Fruit fly (Drosophila melanogaster) whole organism, embryonic: ENCODE measurements around the gene Ptp36E.

ENCODE experiments used
- Abd-B ChIP-seq: fragments of 200-800 bp; sonication (Bioruptor generic); optimal IDR thresholded peaks from 2 replicates; lab custom pipeline; 2018; ENCODE audit warnings: missing biosample characterization, mild to moderate bottlenecking, missing genetic modification characterization, moderate library complexity
- Atf3 ChIP-seq: fragments of 200-800 bp; sonication (Bioruptor generic); optimal IDR thresholded peaks from 3 replicates; lab custom pipeline; 2016; ENCODE audit warnings: missing biosample characterization, missing genetic modification characterization
- CG10543 ChIP-seq: fragments of 200-800 bp; sonication (Bioruptor generic); optimal IDR thresholded peaks from 3 replicates; lab custom pipeline; 2017; ENCODE audit warnings: missing biosample characterization, mild to moderate bottlenecking, missing genetic modification characterization, moderate library complexity
- CG12769 ChIP-seq: fragments of 200-800 bp; sonication (Bioruptor generic); optimal IDR thresholded peaks from 2 replicates; lab custom pipeline; 2019; ENCODE audit warnings: missing biosample characterization, mild to moderate bottlenecking, missing genetic modification characterization, moderate library complexity
- CG1602 ChIP-seq: fragments of 200-800 bp; sonication (Bioruptor generic); optimal IDR thresholded peaks from 3 replicates; lab custom pipeline; 2016; ENCODE audit warnings: missing biosample characterization, missing genetic modification characterization
- CG17802 ChIP-seq: fragments of 200-800 bp; sonication (Bioruptor generic); optimal IDR thresholded peaks from 2 replicates; lab custom pipeline; 2018; ENCODE audit warnings: missing biosample characterization, mild to moderate bottlenecking, missing genetic modification characterization, moderate library complexity
- CG18619 ChIP-seq: fragments of 200-800 bp; sonication (Bioruptor generic); optimal IDR thresholded peaks from 3 replicates; lab custom pipeline; 2017; ENCODE audit warnings: missing biosample characterization, mild to moderate bottlenecking, missing genetic modification characterization
- CG30403 ChIP-seq: fragments of 200-800 bp; sonication (Bioruptor generic); optimal IDR thresholded peaks from 3 replicates; lab custom pipeline; 2016; ENCODE audit warnings: missing biosample characterization, missing genetic modification characterization
- CG32767 ChIP-seq: fragments of 200-800 bp; sonication (Bioruptor generic); IDR thresholded peaks from 2 replicates; pipeline ENCODE4 v1.3.6; 2022; ENCODE audit warnings: missing biosample characterization, missing genetic modification characterization
- CG3407 ChIP-seq: fragments of 200-800 bp; sonication (Bioruptor generic); optimal IDR thresholded peaks from 2 replicates; lab custom pipeline; 2018; ENCODE audit warnings: missing biosample characterization, mild to moderate bottlenecking, missing genetic modification characterization
- CG4820 ChIP-seq: fragments of 200-800 bp; sonication (Bioruptor generic); optimal IDR thresholded peaks from 3 replicates; lab custom pipeline; 2016; ENCODE audit warnings: missing biosample characterization, missing genetic modification characterization
- CG5180 ChIP-seq: fragments of 200-800 bp; sonication (Bioruptor generic); optimal IDR thresholded peaks from 3 replicates; lab custom pipeline; 2017; ENCODE audit warnings: missing biosample characterization, missing genetic modification characterization, mild to moderate bottlenecking, moderate library complexity, missing genetic modification reagents
- CG6683 ChIP-seq: fragments of 200-800 bp; sonication (Bioruptor generic); optimal IDR thresholded peaks from 2 replicates; lab custom pipeline; 2017; ENCODE audit warnings: missing biosample characterization, mild to moderate bottlenecking, missing genetic modification characterization, missing genetic modification reagents
- CG8089 ChIP-seq: fragments of 200-800 bp; sonication (Bioruptor generic); optimal IDR thresholded peaks from 3 replicates; lab custom pipeline; 2016; ENCODE audit warnings: missing biosample characterization, missing genetic modification characterization
- CG8281 ChIP-seq: fragments of 200-800 bp; sonication (Bioruptor generic); optimal IDR thresholded peaks from 2 replicates; lab custom pipeline; 2018; ENCODE audit warnings: missing biosample characterization, mild to moderate bottlenecking, missing genetic modification characterization, moderate library complexity
- CG8944 ChIP-seq: fragments of 200-800 bp; sonication (Bioruptor generic); optimal IDR thresholded peaks from 3 replicates; lab custom pipeline; 2016; ENCODE audit warnings: missing biosample characterization, missing genetic modification characterization
- CG9727 ChIP-seq: fragments of 200-800 bp; sonication (Bioruptor generic); optimal IDR thresholded peaks from 3 replicates; lab custom pipeline; 2017; ENCODE audit warnings: missing biosample characterization, mild to moderate bottlenecking, missing genetic modification characterization
- CkIIα-i1 ChIP-seq: fragments of 200-800 bp; sonication (Bioruptor generic); IDR thresholded peaks from 2 replicates; pipeline ENCODE4 v1.3.6; 2022; ENCODE audit warnings: missing biosample characterization, missing genetic modification characterization
- CoRest ChIP-seq: fragments of 200-800 bp; sonication (Bioruptor generic); optimal IDR thresholded peaks from 3 replicates; lab custom pipeline; 2018; ENCODE audit warnings: missing biosample characterization, mild to moderate bottlenecking, missing genetic modification characterization, moderate library complexity
- Dip3 ChIP-seq: fragments of 200-800 bp; sonication (Bioruptor generic); optimal IDR thresholded peaks from 3 replicates; lab custom pipeline; 2016; ENCODE audit warnings: missing biosample characterization, missing genetic modification characterization
- Doc3 ChIP-seq: fragments of 200-800 bp; sonication (Bioruptor generic); IDR thresholded peaks from 3 replicates; pipeline ENCODE4 v1.3.6; 2022; ENCODE audit warnings: missing biosample characterization, missing genetic modification characterization; ENCODE audit not compliant: partially characterized antibody
- ERR ChIP-seq: fragments of 200-800 bp; sonication (Bioruptor generic); optimal IDR thresholded peaks from 2 replicates; lab custom pipeline; 2016; ENCODE audit warnings: missing biosample characterization, missing genetic modification characterization
- Ets97D ChIP-seq: fragments of 200-800 bp; sonication (Bioruptor generic); optimal IDR thresholded peaks from 3 replicates; lab custom pipeline; 2016; ENCODE audit warnings: missing biosample characterization, missing genetic modification characterization
- H2.0 ChIP-seq: fragments of 200-800 bp; sonication (Bioruptor generic); IDR thresholded peaks from 2 replicates; pipeline ENCODE4 v1.3.6; 2022; ENCODE audit warnings: missing biosample characterization, missing genetic modification characterization
- HmgZ ChIP-seq: fragments of 200-800 bp; sonication (Bioruptor generic); optimal IDR thresholded peaks from 2 replicates; lab custom pipeline; 2018; ENCODE audit warnings: missing biosample characterization, mild to moderate bottlenecking, missing genetic modification characterization
- Jarid2 ChIP-seq: fragments of 200-800 bp; sonication (Bioruptor generic); optimal IDR thresholded peaks from 3 replicates; lab custom pipeline; 2017; ENCODE audit warnings: mild to moderate bottlenecking, missing biosample characterization, missing genetic modification reagents, missing genetic modification characterization
- MESR4 ChIP-seq: fragments of 200-800 bp; sonication (Bioruptor generic); optimal IDR thresholded peaks from 2 replicates; lab custom pipeline; 2018; ENCODE audit warnings: missing biosample characterization, mild to moderate bottlenecking, missing genetic modification characterization, moderate library complexity
- NC2α ChIP-seq: fragments of 200-800 bp; sonication (Bioruptor generic); optimal IDR thresholded peaks from 2 replicates; lab custom pipeline; 2016; ENCODE audit warnings: missing biosample characterization, missing genetic modification characterization
- Oli ChIP-seq: fragments of 200-800 bp; sonication (Bioruptor generic); optimal IDR thresholded peaks from 2 replicates; lab custom pipeline; 2018; ENCODE audit warnings: missing biosample characterization, mild to moderate bottlenecking, missing genetic modification characterization, moderate library complexity
- Taf1 ChIP-seq: fragments of 200-800 bp; sonication (Bioruptor generic); IDR thresholded peaks from 2 replicates; pipeline ENCODE4 v1.3.6; 2022; ENCODE audit warnings: missing biosample characterization, missing genetic modification characterization
- bowl ChIP-seq: fragments of 200-800 bp; sonication (Bioruptor generic); IDR thresholded peaks from 2 replicates; pipeline ENCODE4 v1.3.6; 2022; ENCODE audit warnings: missing biosample characterization, missing genetic modification characterization
- esg ChIP-seq: fragments of 200-800 bp; sonication (Bioruptor generic); conservative IDR thresholded peaks from 2 replicates; pipeline ENCODE4 v1.3.6; 2022; ENCODE audit warnings: missing biosample characterization, missing genetic modification characterization
- fd64A ChIP-seq: fragments of 200-800 bp; sonication (Bioruptor generic); optimal IDR thresholded peaks from 3 replicates; lab custom pipeline; 2018; ENCODE audit warnings: missing biosample characterization, mild to moderate bottlenecking, missing genetic modification characterization
- fu2 ChIP-seq: fragments of 200-800 bp; sonication (Bioruptor generic); optimal IDR thresholded peaks from 2 replicates; lab custom pipeline; 2016; ENCODE audit warnings: missing biosample characterization, missing genetic modification characterization
- grau ChIP-seq: fragments of 200-800 bp; optimal IDR thresholded peaks from 3 replicates; lab custom pipeline; 2019; ENCODE audit warnings: missing biosample characterization, mild to moderate bottlenecking, missing genetic modification characterization, moderate library complexity
- h ChIP-seq: fragments of >200 bp; optimal IDR thresholded peaks from 2 replicates; lab custom pipeline; 2017
- hth ChIP-seq: fragments of >200 bp; optimal IDR thresholded peaks from 2 replicates; lab custom pipeline; 2017; ENCODE audit warnings: inconsistent platforms
- insv ChIP-seq, 2 experiments: fragments of 200-800 bp; sonication (Bioruptor generic); optimal IDR thresholded peaks; 3 replicates each; lab custom pipeline; 2016 to 2018; ENCODE audit warnings: missing biosample characterization in 2 of 2, missing genetic modification characterization in 2 of 2
- jing ChIP-seq: fragments of 200-800 bp; sonication (Bioruptor generic); optimal IDR thresholded peaks from 2 replicates; lab custom pipeline; 2018; ENCODE audit warnings: missing biosample characterization, mild to moderate bottlenecking, missing genetic modification characterization
- kay ChIP-seq: fragments of 200-800 bp; sonication (Bioruptor generic); optimal IDR thresholded peaks from 2 replicates; lab custom pipeline; 2016; ENCODE audit warnings: missing biosample characterization, missing genetic modification characterization
- lab ChIP-seq: fragments of 200-800 bp; sonication (Bioruptor generic); optimal IDR thresholded peaks from 3 replicates; lab custom pipeline; 2017; ENCODE audit warnings: missing biosample characterization, missing genetic modification characterization, mild to moderate bottlenecking, moderate library complexity, missing genetic modification reagents
- lola ChIP-seq, 3 experiments: fragments of >200 bp in 2 of 3; fragments of 200-800 bp in 1 of 3; sonication (Bioruptor generic) in 1 of 3; optimal IDR thresholded peaks; 2 replicates each; lab custom pipeline; 2017 to 2019; ENCODE audit warnings: missing biosample characterization in 3 of 3, missing genetic modification characterization in 3 of 3, mild to moderate bottlenecking in 1 of 3, moderate library complexity in 1 of 3
- peb ChIP-seq: fragments of 200-800 bp; sonication (Bioruptor generic); IDR thresholded peaks from 2 replicates; pipeline ENCODE4 v1.3.6; 2022; ENCODE audit warnings: missing biosample characterization, missing genetic modification characterization
- phol ChIP-seq: fragments of 200-800 bp; sonication (Bioruptor generic); optimal IDR thresholded peaks from 3 replicates; lab custom pipeline; 2018; ENCODE audit warnings: missing biosample characterization, mild to moderate bottlenecking, missing genetic modification characterization, moderate library complexity
- rib ChIP-seq: fragments of 200-800 bp; sonication (Bioruptor generic); IDR thresholded peaks from 2 replicates; pipeline ENCODE4 v1.3.6; 2022; ENCODE audit warnings: missing biosample characterization, missing genetic modification characterization
- ro ChIP-seq: fragments of 200-800 bp; sonication (Bioruptor generic); IDR thresholded peaks from 2 replicates; pipeline ENCODE4 v1.3.6; 2022; ENCODE audit warnings: missing biosample characterization, missing genetic modification characterization
- sim ChIP-seq: fragments of 200-800 bp; sonication (Bioruptor generic); IDR thresholded peaks from 2 replicates; pipeline ENCODE4 v1.3.6; 2022; ENCODE audit warnings: missing biosample characterization, missing genetic modification characterization
- so ChIP-seq: fragments of 200-800 bp; sonication (Bioruptor generic); IDR thresholded peaks from 3 replicates; pipeline ENCODE4 v1.3.6; 2022; ENCODE audit warnings: missing biosample characterization, missing genetic modification characterization
- trem ChIP-seq: fragments of 200-800 bp; optimal IDR thresholded peaks from 3 replicates; lab custom pipeline; 2019; ENCODE audit warnings: missing biosample characterization, mild to moderate bottlenecking, missing genetic modification characterization, moderate library complexity
- twi ChIP-seq: fragments of 200-800 bp; optimal IDR thresholded peaks from 2 replicates; lab custom pipeline; 2019; ENCODE audit warnings: missing biosample characterization, mild to moderate bottlenecking, missing genetic modification characterization, moderate library complexity
- tx ChIP-seq: fragments of 200-800 bp; sonication (Bioruptor generic); optimal IDR thresholded peaks from 2 replicates; lab custom pipeline; 2016; ENCODE audit warnings: missing biosample characterization, missing genetic modification characterization

The Ptp36E gene

dm6 chr2L:18145253-18145652 lies 39.6 kb downstream of the Ptp36E start (continued):
- TF ChIP-seq CkIIα-i1: no peak
- TF ChIP-seq Taf1: peak; percentile 75
- peak; percentile 88 for TF ChIP-seq sim (GFP tag; lab: Robert Waterston, UW)
- peak; percentile 77 for TF ChIP-seq Abd-B (GFP tag; lab: Kevin White, UChicago)
- peak; percentile 47 for TF ChIP-seq CG17802
- TF ChIP-seq ro (GFP tag; lab: Robert Waterston, UW): peak; percentile 76; the same call in 1 of the 2 replicates
- peak; percentile 71 for TF ChIP-seq Atf3 (GFP tag; lab: Kevin White, UChicago)
- TF ChIP-seq fu2 (GFP tag; lab: Kevin White, UChicago): peak; percentile 76
- TF ChIP-seq CG5180 (GFP tag; lab: Kevin White, UChicago): peak; percentile 16
- TF ChIP-seq tx (GFP tag; lab: Kevin White, UChicago): peak; percentile 74
- TF ChIP-seq so (GFP tag; lab: Robert Waterston, UW): peak; percentile 76; the same call in 1 of the 3 replicates
- peak; percentile 85 for TF ChIP-seq H2.0 (GFP tag; lab: Robert Waterston, UW)
- TF ChIP-seq CG4820 (GFP tag; lab: Kevin White, UChicago): peak; percentile 87
- TF ChIP-seq Doc3 (GFP tag; lab: Robert Waterston, UW): no peak
- peak; percentile 22 for TF ChIP-seq CG6683 (GFP tag; lab: Kevin White, UChicago)
- TF ChIP-seq MESR4: peak; percentile 16
- TF ChIP-seq phol (tag; lab: Kevin White, UChicago): peak; percentile 89
- TF ChIP-seq ERR (GFP tag; lab: Kevin White, UChicago): peak; percentile 60
- TF ChIP-seq CG1602: peak; percentile 89
- peak; percentile 67 for TF ChIP-seq CG32767
- TF ChIP-seq CG8089 (GFP tag; lab: Kevin White, UChicago): peak; percentile 84
- peak; percentile 73 for TF ChIP-seq jing
- TF ChIP-seq Jarid2 (GFP tag; lab: Kevin White, UChicago): peak; percentile 30
- TF ChIP-seq kay (GFP tag; lab: Kevin White, UChicago): peak; percentile 92
- TF ChIP-seq lola (GFP tag; optimal IDR thresholded peaks at IDR 0.05; lab: Kevin White, UChicago): peak in 1 of 3 experiments; percentile 94
- peak; percentile 57 for TF ChIP-seq HmgZ
- peak; percentile 80 for TF ChIP-seq Oli (tag; lab: Kevin White, UChicago)
- peak; percentile 98 for TF ChIP-seq CG9727 (GFP tag; lab: Kevin White, UChicago)
- TF ChIP-seq CG8944: peak; percentile 83
- TF ChIP-seq CG12769: peak; percentile 66
- peak; percentile 84 for TF ChIP-seq CoRest (tag; lab: Kevin White, UChicago)
- TF ChIP-seq rib (GFP tag; lab: Robert Waterston, UW): peak; percentile 58
- TF ChIP-seq insv (GFP tag; optimal IDR thresholded peaks at IDR 0.05; lab: Kevin White, UChicago): no peak
- peak; percentile 83 for TF ChIP-seq grau (tag; lab: Kevin White, UChicago)
- TF ChIP-seq peb (GFP tag; lab: Robert Waterston, UW): peak; percentile 82
- TF ChIP-seq h: no peak
- TF ChIP-seq lab: peak; percentile 84
- no peak for TF ChIP-seq hth (lab: Kevin White, UChicago)
- TF ChIP-seq CG18619 (GFP tag; lab: Kevin White, UChicago): peak; percentile 63
- peak; percentile 64 for TF ChIP-seq esg (GFP tag; lab: Robert Waterston, UW)
- TF ChIP-seq CG10543 (GFP tag; lab: Kevin White, UChicago): no peak
- peak; percentile 87 for TF ChIP-seq CG30403 (GFP tag; lab: Kevin White, UChicago)
- peak; percentile 73 for TF ChIP-seq Dip3 (GFP tag; lab: Kevin White, UChicago)
- peak; percentile 71 for TF ChIP-seq CG3407 (GFP tag; lab: Kevin White, UChicago)
- TF ChIP-seq bowl: no peak
- no peak for TF ChIP-seq fd64A (GFP tag; lab: Kevin White, UChicago)
- TF ChIP-seq trem (tag; lab: Kevin White, UChicago): peak; percentile 84
- peak; percentile 54 for TF ChIP-seq CG8281 (tag; lab: Kevin White, UChicago)
- TF ChIP-seq twi (tag; lab: Kevin White, UChicago): peak; percentile 84
- peak; percentile 84 for TF ChIP-seq NC2α (GFP tag; lab: Kevin White, UChicago)
- TF ChIP-seq Ets97D (GFP tag; lab: Kevin White, UChicago): peak; percentile 42
